Worm (Caenorhabditis elegans) whole organism, L2 larva: Measurements from ENCODE around the gene B0554.7.

ENCODE experiments used
- R02D3.7 ChIP-seq: fragments of 150-350 bp; optimal IDR thresholded peaks from 2 replicates; lab custom pipeline; 2014; ENCODE audit warnings: missing biosample characterization, missing genetic modification characterization
- ZK546.5 ChIP-seq: sonication (generic microtip); optimal IDR thresholded peaks from 2 replicates; lab custom pipeline; 2017; ENCODE audit warnings: missing biosample characterization, missing genetic modification characterization
- alr-1 ChIP-seq: fragments of 150-350 bp; optimal IDR thresholded peaks from 2 replicates; lab custom pipeline; 2014; ENCODE audit warnings: missing biosample characterization, missing genetic modification characterization
- ama-1 ChIP-seq: fragments of 150-350 bp; optimal IDR thresholded peaks from 2 replicates; lab custom pipeline; 2018; ENCODE audit warnings: inconsistent platforms
- ceh-16 ChIP-seq: fragments of 150-350 bp; optimal IDR thresholded peaks from 2 replicates; lab custom pipeline; 2014; ENCODE audit warnings: missing biosample characterization, missing genetic modification characterization
- ceh-82 ChIP-seq: fragments of 150-350 bp; optimal IDR thresholded peaks from 2 replicates; lab custom pipeline; 2014; ENCODE audit warnings: missing biosample characterization, missing genetic modification characterization
- lin-11 ChIP-seq: fragments of 150-350 bp; sonication (generic microtip); optimal IDR thresholded peaks from 2 replicates; lab custom pipeline; 2014; ENCODE audit warnings: missing biosample characterization, missing genetic modification characterization, inconsistent platforms, mixed read lengths
- mdl-1 ChIP-seq, 2 experiments: fragments of 150-350 bp in 1 of 2; sonication (generic microtip) in 1 of 2; optimal IDR thresholded peaks; 2 replicates each; lab custom pipeline; 2017; ENCODE audit warnings: missing biosample characterization in 2 of 2, missing genetic modification characterization in 2 of 2
- nhr-10 ChIP-seq: sonication (generic microtip); optimal IDR thresholded peaks from 2 replicates; lab custom pipeline; 2017; ENCODE audit warnings: missing biosample characterization, missing genetic modification characterization
- nhr-237 ChIP-seq: fragments of 150-350 bp; optimal IDR thresholded peaks from 2 replicates; lab custom pipeline; 2014; ENCODE audit warnings: missing biosample characterization, missing genetic modification characterization
- nhr-25 ChIP-seq: fragments of 150-350 bp; sonication (generic microtip); optimal IDR thresholded peaks from 3 replicates; lab custom pipeline; 2014; ENCODE audit warnings: missing biosample characterization, missing genetic modification characterization
- ztf-11 ChIP-seq: sonication (generic microtip); optimal IDR thresholded peaks from 2 replicates; lab custom pipeline; 2017; ENCODE audit warnings: missing biosample characterization, missing genetic modification characterization
- ztf-4 ChIP-seq: fragments of 150-350 bp; optimal IDR thresholded peaks from 2 replicates; lab custom pipeline; 2014; ENCODE audit warnings: missing biosample characterization, missing genetic modification characterization

DNA sequence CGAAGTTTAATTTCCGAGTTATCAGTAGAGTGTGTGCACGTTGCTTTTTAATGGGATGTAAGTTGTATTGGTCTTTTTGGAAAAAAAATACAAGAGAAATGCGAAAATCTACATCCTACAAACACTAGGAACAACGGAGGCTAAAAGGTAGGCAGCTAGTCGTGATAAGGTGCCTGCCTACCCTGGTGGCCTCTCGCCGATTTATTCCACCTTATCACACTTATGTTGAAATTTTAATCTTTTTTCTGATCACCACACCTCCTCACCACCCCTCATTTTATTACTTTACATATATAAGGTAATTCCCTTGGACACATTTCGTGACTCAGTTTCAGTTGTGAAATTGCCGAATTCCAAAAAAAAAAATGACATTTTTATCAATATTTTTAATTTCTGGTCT lies 18.7 kb downstream of the B0554.7 start, which contains the start of gene dod-20:
- TF ChIP-seq ama-1 (lab: Kevin White, UChicago) = no peak
- TF ChIP-seq ztf-4 (tag; lab: Kevin White, UChicago) = no peak
- TF ChIP-seq alr-1 (tag; lab: Kevin White, UChicago) = no peak
- TF ChIP-seq ZK546.5 (tag; lab: Kevin White, UChicago) = no peak
- TF ChIP-seq nhr-10 (tag; lab: Kevin White, UChicago) = no peak
- no peak for TF ChIP-seq nhr-237 (tag; lab: Kevin White, UChicago)
- TF ChIP-seq ztf-11 (tag; lab: Kevin White, UChicago) = no peak
- no peak for TF ChIP-seq ceh-16 (tag; lab: Kevin White, UChicago)
- no peak for TF ChIP-seq lin-11 (tag; lab: Kevin White, UChicago)
- no peak for TF ChIP-seq mdl-1 (tag; optimal IDR thresholded peaks at IDR 0.05; lab: Kevin White, UChicago)
- TF ChIP-seq nhr-25 (tag; lab: Kevin White, UChicago) = no peak
- TF ChIP-seq R02D3.7 (tag; lab: Kevin White, UChicago) = no peak
- no peak for TF ChIP-seq ceh-82 (tag; lab: Kevin White, UChicago)
